Worm (Caenorhabditis elegans): ENCODE results near the gene F25E5.1.

Gene F25E5.1

DNA sequence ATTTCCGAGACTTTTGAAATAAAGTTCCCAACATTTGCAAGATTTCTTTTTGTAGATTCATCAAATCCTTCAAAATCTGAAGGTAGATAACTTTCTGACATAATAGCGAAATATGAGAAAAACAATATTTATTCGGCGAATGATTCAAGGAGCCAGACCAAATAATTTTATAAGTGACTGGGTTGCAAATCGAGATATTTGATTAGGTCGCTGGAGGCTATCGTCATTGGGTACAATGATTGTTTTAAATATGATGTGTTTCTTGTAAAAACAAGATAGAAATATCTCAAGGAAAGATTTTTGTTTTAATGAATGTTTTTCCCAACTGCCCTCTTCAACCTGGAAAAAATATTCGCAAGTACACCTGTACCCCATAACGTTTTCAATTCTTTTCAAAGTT lies 36.8 kb upstream of the F25E5.1 start, which contains the start of gene srw-69:
TSS of gene srw-69 (minus strand) at position 101 of the 400 bp plus-strand sequence.
- no peak for TF ChIP-seq ceh-44 (GFP tag; IDR thresholded peaks at IDR 0.05)
- no peak for TF ChIP-seq nhr-102 (tag; optimal IDR thresholded peaks at IDR 0.05)
- no peak for TF ChIP-seq nhr-76 (tag; optimal IDR thresholded peaks at IDR 0.05)
- TF ChIP-seq cey-2 (tag; optimal IDR thresholded peaks at IDR 0.05; ENCODE audit: borderline replicate concordance, insufficient read depth): no peak
- no peak for TF ChIP-seq pha-4 (GFP tag; IDR thresholded peaks at IDR 0.05)
- TF ChIP-seq pha-4 (tag; optimal IDR thresholded peaks at IDR 0.05): no peak
- TF ChIP-seq nhr-6 (tag; optimal IDR thresholded peaks at IDR 0.05): no peak
- no peak for TF ChIP-seq jun-1 (tag; optimal IDR thresholded peaks at IDR 0.05)
- TF ChIP-seq zip-11 (GFP tag; IDR thresholded peaks at IDR 0.05): no peak

ce11 chrV:7431016-7431415 lies 34.7 kb upstream of the F25E5.1 start, which contains the start of gene srw-71:
Gene srw-71, minus strand, starts transcription at chrV:7431116.
- TF ChIP-seq ZK546.5 (tag; optimal IDR thresholded peaks at IDR 0.05) (no peak), aha-1 (tag) (peak; percentile 11)

DNA sequence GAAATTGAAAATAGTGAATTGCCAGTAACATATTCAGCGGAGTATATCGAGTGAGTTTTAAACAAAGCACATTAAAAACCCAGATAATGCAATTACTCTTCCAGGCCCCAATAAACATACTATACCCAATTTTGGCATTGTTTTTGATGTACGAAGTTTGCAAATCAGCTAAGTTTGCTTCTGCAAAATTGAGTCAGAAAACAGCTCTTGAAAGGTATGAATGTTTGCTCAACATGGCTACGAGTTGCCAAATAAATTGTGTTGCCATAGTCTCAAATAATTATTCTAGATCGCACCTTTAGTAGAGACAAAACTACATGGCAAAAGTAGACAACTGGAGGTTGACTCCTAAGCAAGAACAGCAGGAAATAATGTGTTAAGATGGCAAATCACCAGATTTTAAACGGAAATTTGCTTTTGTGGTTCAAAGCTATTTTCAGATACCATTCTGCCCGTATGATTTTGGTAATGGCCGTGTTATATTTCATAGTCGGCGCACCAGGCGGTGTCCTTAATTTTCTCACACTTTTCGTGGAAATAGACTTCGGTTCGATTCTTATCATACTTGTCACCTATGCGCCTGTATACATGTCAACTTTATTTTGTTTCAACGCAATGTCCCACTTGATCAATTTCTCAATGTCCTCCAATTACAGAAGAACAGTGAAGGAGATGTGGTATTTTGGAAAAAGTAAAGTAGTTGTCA lies 33.1 kb upstream of the F25E5.1 start:
- TF ChIP-seq Y75B8A.6 (GFP tag; IDR thresholded peaks at IDR 0.05): 0 out of 2 replicates have a peak, but pooled peaks have one; percentile 27
- peak; percentile 60 for TF ChIP-seq php-3 (GFP tag; IDR thresholded peaks at IDR 0.05)
- 0 out of 2 replicates have a peak, but pooled peaks have one; percentile 2 for TF ChIP-seq Y105C5A.15 (GFP tag; IDR thresholded peaks at IDR 0.05)
- peak; percentile 87 for TF ChIP-seq sdz-12 (GFP tag; optimal IDR thresholded peaks at IDR 0.05)
- TF ChIP-seq F44E2.7 (GFP tag; IDR thresholded peaks at IDR 0.05): no peak
- no peak for TF ChIP-seq mxl-3 (GFP tag; optimal IDR thresholded peaks at IDR 0.05)
- TF ChIP-seq tra-1 (GFP tag; IDR thresholded peaks at IDR 0.05): peak; percentile 62
- no peak for TF ChIP-seq fos-1 (tag; optimal IDR thresholded peaks at IDR 0.05)
- TF ChIP-seq ama-1 (optimal IDR thresholded peaks at IDR 0.05): peak; percentile 73
- TF ChIP-seq unc-62 (GFP tag; optimal IDR thresholded peaks at IDR 0.05 in 1 of 2): peak in 1 of 2 experiments; percentile 74
- TF ChIP-seq unc-62 (tag; optimal IDR thresholded peaks at IDR 0.05): no peak
- no peak for TF ChIP-seq daf-12 (tag; optimal IDR thresholded peaks at IDR 0.05)
- peak; percentile 32 for TF ChIP-seq nhr-48 (tag; optimal IDR thresholded peaks at IDR 0.05)
- TF ChIP-seq Y5F2A.4 (GFP tag; optimal IDR thresholded peaks at IDR 0.05): peak; percentile 29
- peak; percentile 35 for TF ChIP-seq duxl-1 (tag; optimal IDR thresholded peaks at IDR 0.05; ENCODE audit: poor library complexity)
- TF ChIP-seq nhr-102 (tag; optimal IDR thresholded peaks at IDR 0.05): peak; percentile 68
- TF ChIP-seq jun-1 (tag; optimal IDR thresholded peaks at IDR 0.05): no peak
- peak; percentile 58; the same call in 1 of the 2 replicates for TF ChIP-seq lin-1 (GFP tag; IDR thresholded peaks at IDR 0.05)
- peak; percentile 14; the same call in 1 of the 2 replicates for TF ChIP-seq egl-43 (GFP tag; IDR thresholded peaks at IDR 0.05)
- TF ChIP-seq mxl-2 (GFP tag; conservative IDR thresholded peaks at IDR 0.05): no peak
- TF ChIP-seq spr-1 (tag; optimal IDR thresholded peaks at IDR 0.05): peak; percentile 40
- TF ChIP-seq daf-8 (GFP tag; IDR thresholded peaks at IDR 0.05): 0 out of 2 replicates have a peak, but pooled peaks have one; percentile 50
- TF ChIP-seq hif-1 (tag; optimal IDR thresholded peaks at IDR 0.05): peak in 1 of 2 experiments; percentile 11
- peak; percentile 38; the same call in 1 of the 2 replicates for TF ChIP-seq Y48G9A.11 (GFP tag; IDR thresholded peaks at IDR 0.05)
- TF ChIP-seq ceh-32 (tag; optimal IDR thresholded peaks at IDR 0.05; ENCODE audit: poor library complexity): no peak
- TF ChIP-seq cey-2 (tag; optimal IDR thresholded peaks at IDR 0.05; ENCODE audit: borderline replicate concordance, insufficient read depth): no peak
- peak; percentile 47 for TF ChIP-seq lin-38 (GFP tag; IDR thresholded peaks at IDR 0.05)
- TF ChIP-seq arid-1 (GFP tag; conservative IDR thresholded peaks at IDR 0.05): peak; percentile 46; the same call in 1 of the 2 replicates
- TF ChIP-seq spr-3 (GFP tag; optimal IDR thresholded peaks at IDR 0.05): peak; percentile 39
- peak in 1 of 2 experiments; percentile 7 for TF ChIP-seq lsy-2 (tag; optimal IDR thresholded peaks at IDR 0.05)
- TF ChIP-seq hlh-11 (tag; optimal IDR thresholded peaks at IDR 0.05): peak; percentile 63
- no peak; the same call in 1 of the 2 replicates for TF ChIP-seq snpc-1.2 (GFP tag; IDR thresholded peaks at IDR 0.05)
- TF ChIP-seq nhr-111 (GFP tag; optimal IDR thresholded peaks at IDR 0.05): no peak
- 0 out of 2 replicates have a peak, but pooled peaks have one; percentile 42 for TF ChIP-seq lim-7 (GFP tag; IDR thresholded peaks at IDR 0.05)
- TF ChIP-seq madf-5 (GFP tag; IDR thresholded peaks at IDR 0.05): peak; percentile 9 to 66; a peak in 1 of 4 replicates
- peak in 1 of 2 experiments; percentile 27 for TF ChIP-seq daf-16 (GFP tag; optimal IDR thresholded peaks at IDR 0.05)
- peak; percentile 37 for TF ChIP-seq daf-16 (tag; optimal IDR thresholded peaks at IDR 0.05)
